Fruit fly (Drosophila melanogaster) whole organism, embryonic: ENCODE results near the gene kek4.
A peak's percentile ranks its signal among the peaks of the same experiment; 100 is the strongest.

Experiments used
- Awh ChIP-seq: fragments of 200-800 bp; sonication (Bioruptor generic); IDR thresholded peaks from 2 replicates; pipeline ENCODE4, ENCODE4 v1.3.6; 2022; ENCODE audit warnings: missing biosample characterization, missing genetic modification characterization
- B-H2 ChIP-seq: fragments of 200-800 bp; sonication (Bioruptor generic); optimal IDR thresholded peaks from 2 replicates; lab custom pipeline; 2018; ENCODE audit warnings: missing biosample characterization, mild to moderate bottlenecking, missing genetic modification characterization
- Bgb ChIP-seq: fragments of 200-800 bp; sonication (Bioruptor generic); IDR thresholded peaks from 2 replicates; pipeline ENCODE4 v1.3.6; 2022; ENCODE audit warnings: missing biosample characterization, missing genetic modification characterization; ENCODE audit not compliant: partially characterized antibody
- C15 ChIP-seq: fragments of 200-800 bp; sonication (Bioruptor generic); IDR thresholded peaks from 3 replicates; pipeline ENCODE4 v1.3.6; 2022; ENCODE audit warnings: missing biosample characterization, missing genetic modification characterization
- CG1024 ChIP-seq: fragments of 200-800 bp; sonication (Bioruptor generic); IDR thresholded peaks from 2 replicates; pipeline ENCODE4 v1.3.6; 2022; ENCODE audit warnings: missing biosample characterization, missing genetic modification characterization
- CG10654 ChIP-seq: fragments of 200-800 bp; sonication (Bioruptor generic); optimal IDR thresholded peaks from 2 replicates; lab custom pipeline; 2016; ENCODE audit warnings: missing biosample characterization, missing genetic modification characterization
- CG11093 ChIP-seq: fragments of 200-800 bp; sonication (Bioruptor generic); IDR thresholded peaks from 3 replicates; pipeline ENCODE4 v1.3.6; 2022; ENCODE audit warnings: missing biosample characterization, missing genetic modification characterization
- CG12071 ChIP-seq: fragments of 200-800 bp; sonication (Bioruptor generic); optimal IDR thresholded peaks from 3 replicates; lab custom pipeline; 2018; ENCODE audit warnings: missing biosample characterization, mild to moderate bottlenecking, missing genetic modification characterization
- CG14667 ChIP-seq: fragments of 200-800 bp; sonication (Bioruptor generic); IDR thresholded peaks from 2 replicates; pipeline ENCODE4 v1.3.6; 2022; ENCODE audit warnings: missing biosample characterization, missing genetic modification characterization
- CG14965 ChIP-seq: fragments of 200-800 bp; sonication (Bioruptor generic); optimal IDR thresholded peaks from 2 replicates; lab custom pipeline; 2016; ENCODE audit warnings: missing biosample characterization, missing genetic modification characterization, borderline replicate concordance
- CG15696 ChIP-seq: fragments of 200-800 bp; sonication (Bioruptor generic); optimal IDR thresholded peaks from 2 replicates; lab custom pipeline; 2019; ENCODE audit warnings: missing biosample characterization, mild to moderate bottlenecking, missing genetic modification characterization, moderate library complexity
- CG2202 ChIP-seq: fragments of 200-800 bp; sonication (Bioruptor generic); optimal IDR thresholded peaks from 2 replicates; lab custom pipeline; 2018; ENCODE audit warnings: missing biosample characterization, mild to moderate bottlenecking, missing genetic modification characterization
- CG2889 ChIP-seq: fragments of 200-800 bp; sonication (Bioruptor generic); IDR thresholded peaks from 3 replicates; pipeline ENCODE4 v1.3.6; 2022; ENCODE audit warnings: missing biosample characterization, missing genetic modification characterization
- CG30403 ChIP-seq: fragments of 200-800 bp; sonication (Bioruptor generic); optimal IDR thresholded peaks from 3 replicates; lab custom pipeline; 2016; ENCODE audit warnings: missing biosample characterization, missing genetic modification characterization
- CG3065 ChIP-seq: fragments of 200-800 bp; sonication (Bioruptor generic); optimal IDR thresholded peaks from 2 replicates; lab custom pipeline; 2016; ENCODE audit warnings: missing biosample characterization, missing genetic modification characterization
- CG31388 ChIP-seq: fragments of 200-800 bp; sonication (Bioruptor generic); optimal IDR thresholded peaks from 2 replicates; lab custom pipeline; 2016; ENCODE audit warnings: missing biosample characterization, missing genetic modification characterization
- CG5180 ChIP-seq: fragments of 200-800 bp; sonication (Bioruptor generic); optimal IDR thresholded peaks from 3 replicates; lab custom pipeline; 2017; ENCODE audit warnings: missing biosample characterization, missing genetic modification characterization, mild to moderate bottlenecking, moderate library complexity, missing genetic modification reagents
- CG6854 ChIP-seq: fragments of 200-800 bp; sonication (Bioruptor generic); optimal IDR thresholded peaks from 3 replicates; lab custom pipeline; 2017; ENCODE audit warnings: missing biosample characterization, mild to moderate bottlenecking, missing genetic modification characterization
- CG8765 ChIP-seq: fragments of 200-800 bp; sonication (Bioruptor generic); IDR thresholded peaks from 2 replicates; pipeline ENCODE4 v1.3.6; 2022; ENCODE audit warnings: missing biosample characterization, missing genetic modification characterization
- Chrac-16 ChIP-seq: fragments of 200-800 bp; sonication (Bioruptor generic); optimal IDR thresholded peaks from 3 replicates; lab custom pipeline; 2016; ENCODE audit warnings: missing biosample characterization, missing genetic modification characterization
- Dref ChIP-seq: fragments of 200-800 bp; sonication (Bioruptor generic); IDR thresholded peaks from 2 replicates; pipeline ENCODE4 v1.3.6; 2022; ENCODE audit warnings: missing biosample characterization, missing genetic modification characterization
- Ets65A ChIP-seq: fragments of 200-800 bp; sonication (Bioruptor generic); peaks from one replicate; lab custom pipeline; 2016; ENCODE audit warnings: missing biosample characterization, missing genetic modification characterization
- Fer2 ChIP-seq: fragments of 200-800 bp; sonication (Bioruptor generic); optimal IDR thresholded peaks from 2 replicates; lab custom pipeline; 2018; ENCODE audit warnings: missing biosample characterization, mild to moderate bottlenecking, missing genetic modification characterization, moderate library complexity
- GATAe ChIP-seq: fragments of 200-800 bp; sonication (Bioruptor generic); conservative IDR thresholded peaks from 2 replicates; pipeline ENCODE4 v1.3.6; 2022; ENCODE audit warnings: missing biosample characterization, missing genetic modification characterization
- Gsc ChIP-seq: fragments of 200-800 bp; sonication (Bioruptor generic); IDR thresholded peaks from 2 replicates; pipeline ENCODE4 v1.3.6; 2022; ENCODE audit warnings: missing biosample characterization, missing genetic modification characterization
- HmgD ChIP-seq: fragments of 200-800 bp; sonication (Bioruptor generic); optimal IDR thresholded peaks from 3 replicates; lab custom pipeline; 2016; ENCODE audit warnings: missing biosample characterization, missing genetic modification characterization
- Hr39 ChIP-seq: fragments of >200 bp; optimal IDR thresholded peaks from 2 replicates; lab custom pipeline; 2017
- Jarid2 ChIP-seq: fragments of 200-800 bp; sonication (Bioruptor generic); optimal IDR thresholded peaks from 3 replicates; lab custom pipeline; 2017; ENCODE audit warnings: mild to moderate bottlenecking, missing biosample characterization, missing genetic modification reagents, missing genetic modification characterization
- Max ChIP-seq: fragments of 200-800 bp; sonication (Bioruptor generic); optimal IDR thresholded peaks from 2 replicates; lab custom pipeline; 2016; ENCODE audit warnings: missing biosample characterization, mild to moderate bottlenecking, missing genetic modification characterization
- Meics ChIP-seq: fragments of 200-800 bp; sonication (Bioruptor generic); optimal IDR thresholded peaks from 2 replicates; lab custom pipeline; 2017; ENCODE audit warnings: missing biosample characterization, mild to moderate bottlenecking, missing genetic modification characterization
- Mes4 ChIP-seq: fragments of 200-800 bp; sonication (Bioruptor generic); optimal IDR thresholded peaks from 2 replicates; lab custom pipeline; 2016; ENCODE audit warnings: missing biosample characterization, missing genetic modification characterization
- Scr ChIP-seq: fragments of 200-800 bp; sonication (Bioruptor generic); IDR thresholded peaks from 2 replicates; pipeline ENCODE4 v1.3.6; 2022; ENCODE audit warnings: missing biosample characterization, missing genetic modification characterization; ENCODE audit not compliant: partially characterized antibody
- Spps ChIP-seq: fragments of 200-800 bp; sonication (Bioruptor generic); optimal IDR thresholded peaks from 2 replicates; lab custom pipeline; 2018; ENCODE audit warnings: missing biosample characterization, mild to moderate bottlenecking, missing genetic modification characterization
- Usf ChIP-seq: fragments of 200-800 bp; sonication (Bioruptor generic); optimal IDR thresholded peaks from 2 replicates; lab custom pipeline; 2017; ENCODE audit warnings: missing genotype, missing biosample characterization, missing genetic modification characterization
- abd-A ChIP-seq: fragments of 200-800 bp; sonication (Bioruptor generic); optimal IDR thresholded peaks from 3 replicates; lab custom pipeline; 2019; ENCODE audit warnings: missing biosample characterization, mild to moderate bottlenecking, missing genetic modification characterization, moderate library complexity
- ash1 ChIP-seq: fragments of 200-800 bp; sonication (Bioruptor generic); optimal IDR thresholded peaks from 2 replicates; lab custom pipeline; 2018; ENCODE audit warnings: missing biosample characterization, mild to moderate bottlenecking, missing genetic modification characterization
- ems ChIP-seq: fragments of 200-800 bp; sonication (Bioruptor generic); optimal IDR thresholded peaks from 3 replicates; lab custom pipeline; 2016; ENCODE audit warnings: missing biosample characterization, missing genetic modification characterization
- ewg ChIP-seq: fragments of 200-800 bp; sonication (Bioruptor generic); optimal IDR thresholded peaks from 3 replicates; lab custom pipeline; 2017; ENCODE audit warnings: mild to moderate bottlenecking, missing biosample characterization, missing genetic modification reagents, missing genetic modification characterization
- her ChIP-seq: fragments of 200-800 bp; sonication (Bioruptor generic); optimal IDR thresholded peaks from 2 replicates; lab custom pipeline; 2016; ENCODE audit warnings: missing biosample characterization, missing genetic modification characterization
- hth ChIP-seq: fragments of >200 bp; optimal IDR thresholded peaks from 2 replicates; lab custom pipeline; 2017; ENCODE audit warnings: inconsistent platforms
- insv ChIP-seq, 2 experiments: fragments of 200-800 bp; sonication (Bioruptor generic); optimal IDR thresholded peaks; 3 replicates each; lab custom pipeline; 2016 to 2018; ENCODE audit warnings: missing biosample characterization in 2 of 2, missing genetic modification characterization in 2 of 2
- kah ChIP-seq: fragments of 200-800 bp; sonication (Bioruptor generic); optimal IDR thresholded peaks from 2 replicates; lab custom pipeline; 2018; ENCODE audit warnings: missing biosample characterization, mild to moderate bottlenecking, missing genetic modification characterization
- pan ChIP-seq, 4 experiments: fragments of >200 bp in 3 of 4; fragments of 200-800 bp in 1 of 4; sonication (Bioruptor generic) in 1 of 4; optimal IDR thresholded peaks in 3 of 4; IDR thresholded peaks in 1 of 4; 2 replicates each; pipeline versions ENCODE4 v1.3.6 to Lab custom; 2017 to 2022; ENCODE audit warnings: missing biosample characterization in 2 of 4, missing genetic modification characterization in 2 of 4, mixed read lengths in 1 of 4
- sd ChIP-seq: fragments of 200-800 bp; sonication (Bioruptor generic); optimal IDR thresholded peaks from 3 replicates; lab custom pipeline; 2018; ENCODE audit warnings: missing biosample characterization, mild to moderate bottlenecking, missing genetic modification characterization, moderate library complexity
- seq ChIP-seq: fragments of 200-800 bp; sonication (Bioruptor generic); IDR thresholded peaks from 2 replicates; pipeline ENCODE4 v1.3.6; 2022; ENCODE audit warnings: missing biosample characterization, missing genetic modification characterization
- ssp ChIP-seq: fragments of 200-800 bp; sonication (Bioruptor generic); IDR thresholded peaks from 2 replicates; pipeline ENCODE4 v1.3.6; 2022; ENCODE audit warnings: missing biosample characterization, missing genetic modification characterization
- twi ChIP-seq: fragments of 200-800 bp; optimal IDR thresholded peaks from 2 replicates; lab custom pipeline; 2019; ENCODE audit warnings: missing biosample characterization, mild to moderate bottlenecking, missing genetic modification characterization, moderate library complexity
- wdn ChIP-seq: fragments of 200-800 bp; sonication (Bioruptor generic); IDR thresholded peaks from 2 replicates; pipeline ENCODE4 v1.3.6; 2022; ENCODE audit warnings: missing biosample characterization, missing genetic modification characterization
- zen ChIP-seq: fragments of 200-800 bp; sonication (Bioruptor generic); optimal IDR thresholded peaks from 3 replicates; lab custom pipeline; 2018; ENCODE audit warnings: missing biosample characterization, mild to moderate bottlenecking, missing genetic modification characterization, moderate library complexity

Gene kek4

dm6 chr2L:13164994-13165801, 50.0 kb downstream of the kek4 start, which contains the start of gene Sirt1 (continued):
- TF ChIP-seq GATAe (GFP tag; lab: Robert Waterston, UW), result no peak
- 0 out of 2 replicates have a peak, but pooled peaks have one; percentile 38 for TF ChIP-seq CG1024 (GFP tag; lab: Robert Waterston, UW)
- TF ChIP-seq CG14965 (GFP tag; lab: Kevin White, UChicago), result no peak
- TF ChIP-seq CG15696 (tag; lab: Kevin White, UChicago), result peak; percentile 89
- TF ChIP-seq CG8765, result peak; percentile 49; the same call in 1 of the 2 replicates
- peak; percentile 74 for TF ChIP-seq ssp (GFP tag; lab: Robert Waterston, UW)
- TF ChIP-seq CG10654 (GFP tag; lab: Kevin White, UChicago), result peak; percentile 76
- TF ChIP-seq Mes4 (GFP tag; lab: Kevin White, UChicago), result no peak
- peak in 1 of 2 experiments; percentile 60 for TF ChIP-seq insv (GFP tag; optimal IDR thresholded peaks at IDR 0.05; lab: Kevin White, UChicago)
- peak; percentile 91 for TF ChIP-seq Meics (GFP tag; lab: Kevin White, UChicago)
- peak; percentile 35 for TF ChIP-seq CG31388 (GFP tag; lab: Kevin White, UChicago)
- peak; percentile 90 for TF ChIP-seq Ets65A (GFP tag; lab: Kevin White, UChicago)
- TF ChIP-seq Bgb (GFP tag; lab: Robert Waterston, UW), result peak; percentile 48; the same call in 1 of the 2 replicates
- no peak for TF ChIP-seq CG5180 (GFP tag; lab: Kevin White, UChicago)
- no peak for TF ChIP-seq C15 (GFP tag; lab: Robert Waterston, UW)
- TF ChIP-seq hth (lab: Kevin White, UChicago), result no peak
- TF ChIP-seq twi (tag; lab: Kevin White, UChicago), result peak; percentile 87
- TF ChIP-seq Dref (GFP tag; lab: Robert Waterston, UW), result no peak
- TF ChIP-seq ems (GFP tag; lab: Kevin White, UChicago), result no peak
- no peak for TF ChIP-seq abd-A (tag; lab: Kevin White, UChicago)
- peak; percentile 42 for TF ChIP-seq her
- TF ChIP-seq pan (optimal IDR thresholded peaks at IDR 0.05; lab: Kevin White, UChicago), result no peak
- TF ChIP-seq pan (GFP tag; optimal IDR thresholded peaks at IDR 0.05 in 1 of 2, IDR thresholded peaks at IDR 0.05 in 1 of 2), result peak in 1 of 2 experiments; percentile 83
- TF ChIP-seq Hr39 (lab: Kevin White, UChicago), result no peak
- peak; percentile 72; the same call in 1 of the 2 replicates for TF ChIP-seq seq (GFP tag; lab: Robert Waterston, UW)
- TF ChIP-seq wdn (GFP tag; lab: Robert Waterston, UW), result peak; percentile 66
- TF ChIP-seq B-H2 (GFP tag; lab: Kevin White, UChicago), result peak; percentile 30
- TF ChIP-seq Usf (GFP tag; lab: Kevin White, UChicago), result peak; percentile 88
- peak; percentile 73 for TF ChIP-seq CG14667 (GFP tag; lab: Robert Waterston, UW)
- no peak for TF ChIP-seq HmgD (GFP tag; lab: Kevin White, UChicago)
- no peak for TF ChIP-seq CG12071 (GFP tag; lab: Kevin White, UChicago)
- TF ChIP-seq kah (GFP tag; lab: Kevin White, UChicago), result peak; percentile 49
- TF ChIP-seq ash1 (GFP tag; lab: Kevin White, UChicago), result no peak
- peak; percentile 54 for TF ChIP-seq sd (tag; lab: Kevin White, UChicago)
- TF ChIP-seq Spps, result peak; percentile 58
- TF ChIP-seq Chrac-16 (GFP tag; lab: Kevin White, UChicago), result peak; percentile 90
- TF ChIP-seq CG6854 (GFP tag; lab: Kevin White, UChicago), result peak; percentile 29
- peak; percentile 96 for TF ChIP-seq CG30403 (GFP tag; lab: Kevin White, UChicago)
- TF ChIP-seq CG3065 (GFP tag; lab: Kevin White, UChicago), result peak; percentile 47
- peak; percentile 40 for TF ChIP-seq CG2202 (tag; lab: Kevin White, UChicago)
- TF ChIP-seq zen (tag; lab: Kevin White, UChicago), result peak; percentile 81
- TF ChIP-seq Gsc (GFP tag; lab: Robert Waterston, UW), result no peak; the same call in 1 of the 2 replicates
- TF ChIP-seq Fer2, result peak; percentile 74
- TF ChIP-seq Awh, result peak; percentile 61; the same call in 1 of the 2 replicates
- TF ChIP-seq Max (GFP tag; lab: Kevin White, UChicago), result peak; percentile 49
- TF ChIP-seq Jarid2 (GFP tag; lab: Kevin White, UChicago), result peak; percentile 26
- TF ChIP-seq ewg (GFP tag; lab: Kevin White, UChicago), result peak; percentile 55
- peak; percentile 35; the same call in 1 of the 2 replicates for TF ChIP-seq Scr (GFP tag; lab: Robert Waterston, UW)
- TF ChIP-seq CG11093, result peak; percentile 86
- TF ChIP-seq CG2889 (GFP tag; lab: Robert Waterston, UW), result peak; percentile 54; the same call in 1 of the 3 replicates
